Worm (Caenorhabditis elegans) whole organism, early embryonic: Measurements from ENCODE around the gene unc-64.

ENCODE experiments used
- F13C5.2 ChIP-seq: sonication (generic microtip); optimal IDR thresholded peaks from 2 replicates; lab custom pipeline; 2017; ENCODE audit warnings: mild to moderate bottlenecking, missing genetic modification characterization, inconsistent platforms, missing compliant biosample characterization
- flt-1 ChIP-seq: fragments of 200-800 bp; sonication (Bioruptor generic); IDR thresholded peaks from 2 replicates; pipeline ENCODE4 v1.3.6; 2022; ENCODE audit warnings: missing genetic modification characterization, missing compliant biosample characterization
- scrt-1 ChIP-seq: fragments of 200-800 bp; sonication (Bioruptor generic); IDR thresholded peaks from 2 replicates; pipeline ENCODE4 v1.3.6; 2022; ENCODE audit warnings: missing genetic modification characterization, missing compliant biosample characterization
- sea-1 ChIP-seq: fragments of 200-800 bp; sonication (Bioruptor generic); conservative IDR thresholded peaks from 2 replicates; pipeline ENCODE4 v1.3.6; 2022; ENCODE audit warnings: missing genetic modification characterization, missing compliant biosample characterization
- tbx-11 ChIP-seq: fragments of 200-800 bp; sonication (Bioruptor generic); IDR thresholded peaks from 2 replicates; pipeline ENCODE4 v1.3.6; 2022; ENCODE audit warnings: missing genetic modification characterization, missing compliant biosample characterization

Gene unc-64

ce11 chrIII:13328911-13329310 is 51.9 kb downstream of the unc-64 start:
- TF ChIP-seq F13C5.2 (tag; lab: Kevin White, UChicago): no peak
- no peak for TF ChIP-seq sea-1 (GFP tag; lab: Robert Waterston, UW)
- no peak for TF ChIP-seq flt-1 (GFP tag; lab: Robert Waterston, UW)
- TF ChIP-seq scrt-1 (GFP tag; lab: Robert Waterston, UW): no peak
- no peak for TF ChIP-seq tbx-11 (GFP tag; lab: Robert Waterston, UW)
